Fruit fly (Drosophila melanogaster) whole organism, prepupa: ENCODE results near the gene Arp1.

Experiments
- Blimp-1 ChIP-seq: fragments of 200-800 bp; sonication (Bioruptor generic); optimal IDR thresholded peaks from 3 replicates; lab custom pipeline; 2017; ENCODE audit warnings: missing biosample characterization, missing genetic modification characterization, mild to moderate bottlenecking, moderate library complexity, missing genetic modification reagents
- CG11902 ChIP-seq: fragments of 200-800 bp; sonication (Bioruptor generic); optimal IDR thresholded peaks from 3 replicates; lab custom pipeline; 2016; ENCODE audit warnings: missing biosample characterization, missing genetic modification characterization
- CG15336 ChIP-seq: fragments of 200-800 bp; sonication (Bioruptor generic); IDR thresholded peaks from 2 replicates; pipeline ENCODE4 v1.3.6; 2022; ENCODE audit warnings: missing biosample characterization, missing genetic modification characterization
- CG6163 ChIP-seq: fragments of 200-800 bp; sonication (Bioruptor generic); IDR thresholded peaks from 3 replicates; pipeline ENCODE4 v1.3.6; 2022; ENCODE audit warnings: missing biosample characterization, missing genetic modification characterization
- CG8319 ChIP-seq: fragments of 200-800 bp; sonication (Bioruptor generic); optimal IDR thresholded peaks from 3 replicates; lab custom pipeline; 2016; ENCODE audit warnings: missing biosample characterization, missing genetic modification characterization
- Eip93F ChIP-seq: fragments of 200-800 bp; sonication (Bioruptor generic); optimal IDR thresholded peaks from 2 replicates; lab custom pipeline; 2016; ENCODE audit warnings: missing biosample characterization, mild to moderate bottlenecking, missing genetic modification characterization
- Lpt ChIP-seq: fragments of 200-800 bp; sonication (Bioruptor generic); optimal IDR thresholded peaks from 3 replicates; lab custom pipeline; 2016; ENCODE audit warnings: missing biosample characterization, missing genetic modification characterization
- Sox15 ChIP-seq: fragments of 200-800 bp; sonication (Bioruptor generic); optimal IDR thresholded peaks from 3 replicates; lab custom pipeline; 2016; ENCODE audit warnings: missing biosample characterization, missing genetic modification characterization
- achi ChIP-seq: fragments of 200-800 bp; sonication (Bioruptor generic); optimal IDR thresholded peaks from 3 replicates; lab custom pipeline; 2016; ENCODE audit warnings: missing biosample characterization, missing genetic modification characterization
- eg ChIP-seq: fragments of 200-800 bp; sonication (Bioruptor generic); IDR thresholded peaks from 3 replicates; pipeline ENCODE4 v1.3.6; 2022; ENCODE audit warnings: missing biosample characterization, missing genetic modification characterization
- fd85E ChIP-seq: fragments of 200-800 bp; sonication (Bioruptor generic); optimal IDR thresholded peaks from 3 replicates; lab custom pipeline; 2016; ENCODE audit warnings: missing biosample characterization, missing genetic modification characterization
- svp ChIP-seq: fragments of 200-800 bp; sonication (Bioruptor generic); peaks from one replicate; lab custom pipeline; 2016; ENCODE audit warnings: missing biosample characterization, missing genetic modification characterization
- topi ChIP-seq: fragments of 200-800 bp; sonication (Bioruptor generic); optimal IDR thresholded peaks from 3 replicates; lab custom pipeline; 2016; ENCODE audit warnings: missing biosample characterization, missing genetic modification characterization
- vri ChIP-seq: fragments of 200-800 bp; sonication (Bioruptor generic); optimal IDR thresholded peaks from 3 replicates; lab custom pipeline; 2016; ENCODE audit warnings: missing biosample characterization, mild to moderate bottlenecking, missing genetic modification characterization

DNA sequence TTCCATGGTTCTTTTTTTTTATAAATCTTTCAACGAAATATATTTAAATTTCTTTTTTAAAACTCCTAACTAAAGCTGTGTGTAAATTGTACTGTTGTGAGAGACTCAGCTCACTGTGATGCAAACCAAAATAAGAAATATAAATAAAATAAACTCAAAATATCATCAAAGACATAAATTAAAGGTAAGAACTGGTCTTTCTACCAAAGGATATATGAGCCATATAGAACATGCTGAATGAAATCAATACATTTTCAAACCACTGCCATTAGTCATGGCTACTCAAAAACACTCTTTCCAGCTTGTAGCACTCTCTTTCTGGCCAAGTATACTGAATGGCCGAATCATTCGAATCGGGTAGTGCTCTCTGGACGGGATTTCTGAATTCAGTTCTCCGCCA, 3.2 kb downstream of the Arp1 start, which contains the start of the genes CG14391 and NijC:
- no peak for TF ChIP-seq CG8319 (GFP tag; lab: Kevin White, UChicago)
- no peak for TF ChIP-seq svp (GFP tag; lab: Kevin White, UChicago)
- TF ChIP-seq Eip93F = no peak
- no peak for TF ChIP-seq fd85E
- no peak for TF ChIP-seq vri (GFP tag; lab: Kevin White, UChicago)
- TF ChIP-seq Blimp-1 (GFP tag; lab: Kevin White, UChicago) = no peak
- TF ChIP-seq achi (GFP tag; lab: Kevin White, UChicago) = no peak
- no peak for TF ChIP-seq eg (GFP tag; lab: Robert Waterston, UW)
- no peak for TF ChIP-seq Sox15 (GFP tag; lab: Kevin White, UChicago)
- TF ChIP-seq CG6163 = no peak
- TF ChIP-seq topi (GFP tag; lab: Kevin White, UChicago) = no peak
- no peak for TF ChIP-seq Lpt (GFP tag; lab: Kevin White, UChicago)
- TF ChIP-seq CG11902 (GFP tag; lab: Kevin White, UChicago) = no peak
- no peak for TF ChIP-seq CG15336 (GFP tag; lab: Robert Waterston, UW)
